Worm (Caenorhabditis elegans) whole organism, L4/young adult: ENCODE results near the gene F11A5.17.

Experiments
- dao-5 ChIP-seq: sonication (generic microtip); optimal IDR thresholded peaks from 2 replicates; lab custom pipeline; 2016; ENCODE audit warnings: missing genotype, missing genetic modification characterization, moderate library complexity, missing compliant biosample characterization
- him-1 ChIP-seq: sonication (generic microtip); optimal IDR thresholded peaks from 2 replicates; lab custom pipeline; 2016; ENCODE audit warnings: missing genotype, missing genetic modification reagents, missing genetic modification characterization, missing compliant biosample characterization

DNA sequence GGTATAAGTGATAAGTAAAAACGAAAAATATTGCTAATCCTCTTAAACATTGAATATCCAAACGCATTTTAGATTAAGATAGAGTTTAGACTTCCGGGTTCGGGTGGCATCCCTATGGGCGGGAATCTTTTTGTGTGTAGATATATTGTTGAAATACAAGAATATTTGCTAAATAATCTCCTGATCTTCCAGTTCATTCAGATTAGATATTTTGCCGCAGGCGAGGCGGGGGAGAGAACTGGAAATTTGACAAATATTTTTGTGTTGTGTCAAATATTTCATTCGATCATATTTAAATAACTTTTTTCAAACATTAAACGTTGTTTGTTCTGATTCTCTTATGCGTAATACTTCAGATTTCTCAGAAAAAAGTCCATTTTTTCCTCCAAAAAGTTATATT is 8.0 kb downstream of the F11A5.17 start, which contains the start of gene oac-15:
- TF ChIP-seq dao-5, result no peak
- no peak for TF ChIP-seq him-1 (tag; lab: Kevin White, UChicago)
